Worm (Caenorhabditis elegans): Measurements from ENCODE around the gene morc-1.

ce11 chrIII:5221820-5222219 lies 15.1 kb upstream of the morc-1 start:
- no peak for TF ChIP-seq ZK546.5 (tag; optimal IDR thresholded peaks at IDR 0.05)
- no peak for TF ChIP-seq aly-2 (tag; optimal IDR thresholded peaks at IDR 0.05)

All from whole organism, L2 larva.